Fruit fly (Drosophila melanogaster) whole organism, wandering third instar larva: ENCODE results near the gene CG6661.

Source experiments
- CG32264 ChIP-seq: fragments of 200-800 bp; sonication (Bioruptor generic); optimal IDR thresholded peaks from 2 replicates; lab custom pipeline; 2016; ENCODE audit warnings: missing biosample characterization, missing genetic modification characterization
- CG9705 ChIP-seq: fragments of 200-800 bp; sonication (Bioruptor generic); optimal IDR thresholded peaks from 2 replicates; lab custom pipeline; 2018; ENCODE audit warnings: missing biosample characterization, mild to moderate bottlenecking, missing genetic modification characterization
- CrebA ChIP-seq: fragments of 200-800 bp; sonication (Bioruptor generic); optimal IDR thresholded peaks from 2 replicates; lab custom pipeline; 2016; ENCODE audit warnings: missing biosample characterization, mild to moderate bottlenecking, missing genetic modification characterization, borderline replicate concordance
- Dfd ChIP-seq: fragments of >200 bp; optimal IDR thresholded peaks from 2 replicates; lab custom pipeline; 2017; ENCODE audit warnings: missing biosample characterization, missing genetic modification characterization
- Dif ChIP-seq: fragments of 200-275, 200-300 bp; sonication (Bioruptor generic); optimal IDR thresholded peaks from 2 replicates; lab custom pipeline; 2018; ENCODE audit warnings: missing biosample characterization, missing genetic modification characterization; ENCODE audit not compliant: partially characterized antibody
- GATAd ChIP-seq: sonication (Bioruptor generic); optimal IDR thresholded peaks from 2 replicates; lab custom pipeline; 2016; ENCODE audit warnings: missing biosample characterization, missing genetic modification characterization
- HLH106 ChIP-seq: fragments of 200-800 bp; optimal IDR thresholded peaks from 3 replicates; lab custom pipeline; 2019; ENCODE audit warnings: missing biosample characterization, mild to moderate bottlenecking, missing genetic modification characterization, moderate library complexity
- Hnf4 ChIP-seq: fragments of 200-800 bp; sonication (Bioruptor generic); optimal IDR thresholded peaks from 2 replicates; lab custom pipeline; 2016; ENCODE audit warnings: missing biosample characterization, mild to moderate bottlenecking, missing genetic modification characterization
- Hr78 ChIP-seq: fragments of >200 bp; optimal IDR thresholded peaks from 2 replicates; lab custom pipeline; 2017; ENCODE audit warnings: missing biosample characterization, missing genetic modification characterization
- Hr83 ChIP-seq: fragments of 200-300 bp; sonication (Bioruptor generic); optimal IDR thresholded peaks from 2 replicates; lab custom pipeline; 2016; ENCODE audit warnings: missing biosample characterization, mild to moderate bottlenecking, missing genetic modification characterization, moderate library complexity; ENCODE audit not compliant: poor library complexity, severe bottlenecking
- Jra ChIP-seq: sonication (Bioruptor generic); optimal IDR thresholded peaks from 2 replicates; lab custom pipeline; 2016; ENCODE audit warnings: missing biosample characterization, missing genetic modification characterization
- Mio ChIP-seq: sonication (Bioruptor generic); optimal IDR thresholded peaks from 2 replicates; lab custom pipeline; 2016; ENCODE audit warnings: missing biosample characterization, missing genetic modification characterization
- OdsH ChIP-seq: fragments of 200-800 bp; sonication (Bioruptor generic); optimal IDR thresholded peaks from 2 replicates; lab custom pipeline; 2016; ENCODE audit warnings: missing biosample characterization, mild to moderate bottlenecking, missing genetic modification characterization
- Rel ChIP-seq, 2 experiments: fragments of 200-800 bp; sonication (Bioruptor generic) in 1 of 2; optimal IDR thresholded peaks; 2 replicates in 1 of 2; 3 replicates in 1 of 2; lab custom pipeline; 2016 to 2019; ENCODE audit warnings: mild to moderate bottlenecking in 2 of 2, missing biosample characterization in 2 of 2, missing genetic modification characterization in 2 of 2, moderate library complexity in 1 of 2
- Sp1 ChIP-seq: fragments of 200-800 bp; sonication (Bioruptor generic); optimal IDR thresholded peaks from 3 replicates; lab custom pipeline; 2019; ENCODE audit warnings: missing biosample characterization, mild to moderate bottlenecking, missing genetic modification characterization, moderate library complexity
- Vsx2 ChIP-seq: fragments of 200-300, 225-300 bp; sonication (Bioruptor generic); optimal IDR thresholded peaks from 2 replicates; lab custom pipeline; 2018; ENCODE audit warnings: missing biosample characterization, missing genetic modification characterization; ENCODE audit not compliant: partially characterized antibody
- br ChIP-seq: fragments of 200-800 bp; sonication (Bioruptor generic); optimal IDR thresholded peaks from 2 replicates; lab custom pipeline; 2016; ENCODE audit warnings: missing biosample characterization, missing genetic modification characterization
- dl ChIP-seq, 2 experiments: fragments of 175-275, 200-275 bp in 1 of 2; fragments of 200-275 bp in 1 of 2; sonication (Bioruptor generic); optimal IDR thresholded peaks; lab custom pipeline; 2018; ENCODE audit warnings: mild to moderate bottlenecking in 2 of 2, missing biosample characterization in 2 of 2, missing genetic modification characterization in 2 of 2, moderate library complexity in 2 of 2; ENCODE audit not compliant: partially characterized antibody in 2 of 2, insufficient read depth in 1 of 2
- dmrt93B ChIP-seq: fragments of 200-800 bp; sonication (Bioruptor generic); optimal IDR thresholded peaks from 2 replicates; lab custom pipeline; 2018; ENCODE audit warnings: missing biosample characterization, mild to moderate bottlenecking, missing genetic modification characterization
- dsf ChIP-seq: sonication (Bioruptor generic); optimal IDR thresholded peaks from 2 replicates; lab custom pipeline; 2016; ENCODE audit warnings: missing biosample characterization, missing genetic modification characterization, borderline replicate concordance
- ey ChIP-seq: fragments of 200-800 bp; sonication (Bioruptor generic); optimal IDR thresholded peaks from 2 replicates; lab custom pipeline; 2016; ENCODE audit warnings: missing biosample characterization, missing genetic modification characterization
- foxo ChIP-seq, 2 experiments: fragments of 200-800 bp; sonication (Bioruptor generic); optimal IDR thresholded peaks; 2 replicates in 1 of 2; 3 replicates in 1 of 2; lab custom pipeline; 2016 to 2017; ENCODE audit warnings: missing biosample characterization in 2 of 2, missing genetic modification characterization in 2 of 2
- fru ChIP-seq: fragments of 200-800 bp; sonication (Bioruptor generic); optimal IDR thresholded peaks from 3 replicates; lab custom pipeline; 2016; ENCODE audit warnings: missing biosample characterization, mild to moderate bottlenecking, missing genetic modification characterization
- h ChIP-seq: fragments of 200-800 bp; sonication (Bioruptor generic); optimal IDR thresholded peaks from 3 replicates; lab custom pipeline; 2016; ENCODE audit warnings: missing biosample characterization, mild to moderate bottlenecking, missing genetic modification characterization
- jim ChIP-seq: fragments of 175-275, 200-325 bp; sonication (Bioruptor generic); optimal IDR thresholded peaks from 2 replicates; lab custom pipeline; 2016; ENCODE audit warnings: missing biosample characterization, mild to moderate bottlenecking, missing genetic modification characterization
- lola ChIP-seq: fragments of >200 bp; optimal IDR thresholded peaks from 2 replicates; lab custom pipeline; 2017; ENCODE audit warnings: missing biosample characterization, missing genetic modification characterization
- pan ChIP-seq: fragments of >200 bp; optimal IDR thresholded peaks from 2 replicates; lab custom pipeline; 2017
- psq ChIP-seq: fragments of 200-800 bp; sonication (Bioruptor generic); optimal IDR thresholded peaks from 3 replicates; lab custom pipeline; 2017; ENCODE audit warnings: missing biosample characterization, mild to moderate bottlenecking, missing genetic modification characterization, moderate library complexity
- rgr ChIP-seq: fragments of 200-800 bp; sonication (Bioruptor generic); optimal IDR thresholded peaks from 3 replicates; lab custom pipeline; 2016; ENCODE audit warnings: missing biosample characterization, mild to moderate bottlenecking, missing genetic modification characterization
- sage ChIP-seq: fragments of 200-800 bp; sonication (Bioruptor generic); optimal IDR thresholded peaks from 2 replicates; lab custom pipeline; 2016; ENCODE audit warnings: missing biosample characterization, mild to moderate bottlenecking, missing genetic modification characterization
- sv ChIP-seq: fragments of 200-800 bp; sonication (Bioruptor generic); optimal IDR thresholded peaks from 3 replicates; lab custom pipeline; 2016; ENCODE audit warnings: missing biosample characterization, missing genetic modification characterization
- tai ChIP-seq: sonication (Bioruptor generic); optimal IDR thresholded peaks from 2 replicates; lab custom pipeline; 2016; ENCODE audit warnings: missing biosample characterization, missing genetic modification characterization
- usp ChIP-seq: fragments of >200 bp; optimal IDR thresholded peaks from 2 replicates; lab custom pipeline; 2017; ENCODE audit warnings: missing biosample characterization, missing genetic modification characterization
- woc ChIP-seq: sonication (Bioruptor generic); optimal IDR thresholded peaks from 2 replicates; lab custom pipeline; 2016; ENCODE audit warnings: missing biosample characterization, mild to moderate bottlenecking, missing genetic modification characterization

The CG6661 gene

DNA sequence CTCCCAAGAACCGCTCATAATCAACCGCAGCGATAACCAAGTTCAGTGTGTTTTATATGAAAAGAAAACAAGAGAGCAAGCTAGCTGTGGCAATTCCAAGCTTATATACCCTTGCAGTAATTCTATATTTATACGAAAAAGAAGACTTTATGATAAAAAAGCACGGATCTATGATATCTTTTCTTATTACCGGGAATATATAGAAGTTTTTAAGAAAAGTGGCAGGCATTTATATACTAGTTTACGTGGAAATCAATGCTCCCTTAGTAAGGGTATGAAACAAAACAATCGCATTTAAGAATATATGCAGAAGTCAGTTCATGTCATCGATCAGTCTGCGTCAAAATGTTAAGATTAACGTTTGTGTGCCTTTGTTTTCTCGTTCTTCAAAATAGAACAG is 48.7 kb downstream of the CG6661 start, which contains the start of gene CG8100:
Gene CG8100 (plus strand): TSS at position 333 of the 400 bp plus-strand sequence.
- no peak for TF ChIP-seq CrebA (GFP tag; lab: Kevin White, UChicago)
- peak; percentile 34 for TF ChIP-seq dmrt93B (GFP tag; lab: Kevin White, UChicago)
- peak; percentile 74 for TF ChIP-seq ey (GFP tag; lab: Kevin White, UChicago)
- TF ChIP-seq Dif (GFP tag; lab: Kevin White, UChicago) = no peak
- TF ChIP-seq h (GFP tag; lab: Kevin White, UChicago) = peak; percentile 84
- TF ChIP-seq foxo (GFP tag; optimal IDR thresholded peaks at IDR 0.05; lab: Kevin White, UChicago) = peak in 1 of 2 experiments; percentile 72
- no peak for TF ChIP-seq sv (GFP tag; lab: Kevin White, UChicago)
- peak; percentile 48 for TF ChIP-seq Hnf4 (GFP tag; lab: Kevin White, UChicago)
- TF ChIP-seq sage (GFP tag; lab: Kevin White, UChicago) = peak; percentile 66
- TF ChIP-seq dl (GFP tag; optimal IDR thresholded peaks at IDR 0.05; lab: Kevin White, UChicago; ENCODE audit: insufficient read depth in 1 of 2, partially characterized antibody in 2 of 2) = no peak
- TF ChIP-seq rgr (GFP tag; lab: Kevin White, UChicago) = peak; percentile 71
- no peak for TF ChIP-seq Vsx2
- peak; percentile 35 for TF ChIP-seq HLH106 (tag; lab: Kevin White, UChicago)
- no peak for TF ChIP-seq Dfd
- TF ChIP-seq psq (GFP tag; lab: Kevin White, UChicago) = peak; percentile 57
- TF ChIP-seq pan (lab: Kevin White, UChicago) = peak; percentile 7
- peak; percentile 45 for TF ChIP-seq woc
- TF ChIP-seq lola = no peak
- TF ChIP-seq CG9705 (GFP tag; lab: Kevin White, UChicago) = no peak
- no peak for TF ChIP-seq Hr83 (GFP tag; lab: Kevin White, UChicago)
- TF ChIP-seq Rel (GFP tag; optimal IDR thresholded peaks at IDR 0.05; lab: Kevin White, UChicago) = peak; percentile 20
- no peak for TF ChIP-seq Rel (tag; optimal IDR thresholded peaks at IDR 0.05; lab: Kevin White, UChicago)
- TF ChIP-seq dsf (GFP tag; lab: Kevin White, UChicago) = no peak
- TF ChIP-seq Jra (GFP tag; lab: Kevin White, UChicago) = no peak
- no peak for TF ChIP-seq GATAd
- peak; percentile 80 for TF ChIP-seq fru (GFP tag; lab: Kevin White, UChicago)
- TF ChIP-seq br = peak; percentile 68
- peak; percentile 76 for TF ChIP-seq OdsH (GFP tag; lab: Kevin White, UChicago)
- TF ChIP-seq Mio (GFP tag; lab: Kevin White, UChicago) = no peak
- peak; percentile 21 for TF ChIP-seq CG32264 (GFP tag; lab: Kevin White, UChicago)
- TF ChIP-seq tai (GFP tag; lab: Kevin White, UChicago) = no peak
- peak; percentile 65 for TF ChIP-seq Sp1 (GFP tag; lab: Kevin White, UChicago)

- no peak for TF ChIP-seq CG9705 (GFP tag; lab: Kevin White, UChicago)
- TF ChIP-seq OdsH (GFP tag; lab: Kevin White, UChicago) = no peak
- TF ChIP-seq Hnf4 (GFP tag; lab: Kevin White, UChicago) = no peak
- TF ChIP-seq pan (lab: Kevin White, UChicago) = no peak
- TF ChIP-seq ey (GFP tag; lab: Kevin White, UChicago) = no peak
- no peak for TF ChIP-seq lola
- TF ChIP-seq tai (GFP tag; lab: Kevin White, UChicago) = no peak
- TF ChIP-seq woc = no peak
- TF ChIP-seq GATAd = no peak
- TF ChIP-seq br = no peak
- TF ChIP-seq fru (GFP tag; lab: Kevin White, UChicago) = no peak
- TF ChIP-seq Jra (GFP tag; lab: Kevin White, UChicago) = no peak
- TF ChIP-seq dmrt93B (GFP tag; lab: Kevin White, UChicago) = no peak
- TF ChIP-seq rgr (GFP tag; lab: Kevin White, UChicago) = no peak
- TF ChIP-seq usp (GFP tag; lab: Kevin White, UChicago) = no peak
- no peak for TF ChIP-seq Hr78 (GFP tag; lab: Kevin White, UChicago)
- no peak for TF ChIP-seq dsf (GFP tag; lab: Kevin White, UChicago)
- no peak for TF ChIP-seq jim (GFP tag; lab: Kevin White, UChicago)
- TF ChIP-seq CG32264 (GFP tag; lab: Kevin White, UChicago) = no peak
Measured at dm6 chr3L:14086225-14086624, 51.6 kb downstream of the CG6661 start.
